Fruit fly (Drosophila melanogaster) whole organism, embryonic: ENCODE results near the gene Spx.

Source experiments
- Asciz ChIP-seq: fragments of 200-800 bp; sonication (Bioruptor generic); optimal IDR thresholded peaks from 2 replicates; lab custom pipeline; 2017; ENCODE audit warnings: missing biosample characterization, mild to moderate bottlenecking, missing genetic modification characterization, missing genetic modification reagents
- Atf3 ChIP-seq: fragments of 200-800 bp; sonication (Bioruptor generic); optimal IDR thresholded peaks from 3 replicates; lab custom pipeline; 2016; ENCODE audit warnings: missing biosample characterization, missing genetic modification characterization
- Awh ChIP-seq: fragments of 200-800 bp; sonication (Bioruptor generic); IDR thresholded peaks from 2 replicates; pipeline ENCODE4, ENCODE4 v1.3.6; 2022; ENCODE audit warnings: missing biosample characterization, missing genetic modification characterization
- CG11093 ChIP-seq: fragments of 200-800 bp; sonication (Bioruptor generic); IDR thresholded peaks from 3 replicates; pipeline ENCODE4 v1.3.6; 2022; ENCODE audit warnings: missing biosample characterization, missing genetic modification characterization
- CG11723 ChIP-seq: fragments of 200-800 bp; sonication (Bioruptor generic); optimal IDR thresholded peaks from 2 replicates; lab custom pipeline; 2017; ENCODE audit warnings: missing biosample characterization, mild to moderate bottlenecking, missing genetic modification characterization
- CG12155 ChIP-seq: fragments of 200-800 bp; sonication (Bioruptor generic); optimal IDR thresholded peaks from 3 replicates; lab custom pipeline; 2016; ENCODE audit warnings: missing biosample characterization, missing genetic modification characterization
- CG12391 ChIP-seq: fragments of 200-800 bp; sonication (Bioruptor generic); optimal IDR thresholded peaks from 3 replicates; lab custom pipeline; 2018; ENCODE audit warnings: missing biosample characterization, mild to moderate bottlenecking, missing genetic modification characterization, moderate library complexity
- CG13287 ChIP-seq: fragments of 200-800 bp; sonication (Bioruptor generic); IDR thresholded peaks from 2 replicates; pipeline ENCODE4 v1.3.6; 2022; ENCODE audit warnings: missing biosample characterization, missing genetic modification characterization; ENCODE audit not compliant: partially characterized antibody
- CG2712 ChIP-seq: fragments of 200-800 bp; optimal IDR thresholded peaks from 3 replicates; lab custom pipeline; 2019; ENCODE audit warnings: missing biosample characterization, mild to moderate bottlenecking, missing genetic modification characterization, moderate library complexity
- CG30020 ChIP-seq: fragments of 200-800 bp; optimal IDR thresholded peaks from 2 replicates; lab custom pipeline; 2019; ENCODE audit warnings: missing biosample characterization, mild to moderate bottlenecking, missing genetic modification characterization, moderate library complexity
- CG3065 ChIP-seq: fragments of 200-800 bp; sonication (Bioruptor generic); optimal IDR thresholded peaks from 2 replicates; lab custom pipeline; 2016; ENCODE audit warnings: missing biosample characterization, missing genetic modification characterization
- CG31441 ChIP-seq: fragments of 200-800 bp; sonication (Bioruptor generic); IDR thresholded peaks from 2 replicates; pipeline ENCODE4 v1.3.6; 2022; ENCODE audit warnings: missing biosample characterization, missing genetic modification characterization
- CG3163 ChIP-seq: fragments of 200-800 bp; sonication (Bioruptor generic); optimal IDR thresholded peaks from 3 replicates; lab custom pipeline; 2016; ENCODE audit warnings: missing biosample characterization, missing genetic modification characterization
- CG32532 ChIP-seq: fragments of 200-800 bp; sonication (Bioruptor generic); IDR thresholded peaks from 2 replicates; pipeline ENCODE4 v1.3.6; 2022; ENCODE audit warnings: missing biosample characterization, missing genetic modification characterization
- CG5953 ChIP-seq: fragments of 200-800 bp; sonication (Bioruptor generic); IDR thresholded peaks from 2 replicates; pipeline ENCODE4 v1.3.6; 2022; ENCODE audit warnings: missing biosample characterization, missing genetic modification characterization
- CG6254 ChIP-seq: fragments of 200-800 bp; sonication (Bioruptor generic); optimal IDR thresholded peaks from 3 replicates; lab custom pipeline; 2017; ENCODE audit warnings: mild to moderate bottlenecking, missing biosample characterization, missing genetic modification reagents, missing genetic modification characterization
- CG6272 ChIP-seq: fragments of 200-800 bp; sonication (Bioruptor generic); IDR thresholded peaks from 2 replicates; pipeline ENCODE4 v1.3.6; 2022; ENCODE audit warnings: missing biosample characterization, missing genetic modification characterization
- CG6683 ChIP-seq: fragments of 200-800 bp; sonication (Bioruptor generic); optimal IDR thresholded peaks from 2 replicates; lab custom pipeline; 2017; ENCODE audit warnings: missing biosample characterization, mild to moderate bottlenecking, missing genetic modification characterization, missing genetic modification reagents
- CG6689 ChIP-seq: fragments of 200-800 bp; sonication (Bioruptor generic); IDR thresholded peaks from 2 replicates; pipeline ENCODE4 v1.3.6; 2022; ENCODE audit warnings: missing biosample characterization, missing genetic modification characterization
- CG7271 ChIP-seq: fragments of 200-800 bp; sonication (Bioruptor generic); optimal IDR thresholded peaks from 2 replicates; lab custom pipeline; 2018; ENCODE audit warnings: missing biosample characterization, mild to moderate bottlenecking, missing genetic modification characterization, moderate library complexity
- CG7963 ChIP-seq: fragments of 200-800 bp; sonication (Bioruptor generic); IDR thresholded peaks from 3 replicates; pipeline ENCODE4 v1.3.6; 2022; ENCODE audit warnings: missing biosample characterization, missing genetic modification characterization; ENCODE audit not compliant: partially characterized antibody
- Dek ChIP-seq: fragments of 200-800 bp; sonication (Bioruptor generic); optimal IDR thresholded peaks from 3 replicates; lab custom pipeline; 2019; ENCODE audit warnings: missing biosample characterization, mild to moderate bottlenecking, missing genetic modification characterization, moderate library complexity
- Dfd ChIP-seq, 2 experiments: fragments of >200 bp; optimal IDR thresholded peaks; 2 replicates each; lab custom pipeline; 2017; ENCODE audit warnings: missing biosample characterization in 2 of 2, missing genetic modification characterization in 2 of 2
- Dp ChIP-seq: fragments of 200-800 bp; sonication (Bioruptor generic); optimal IDR thresholded peaks from 2 replicates; lab custom pipeline; 2018; ENCODE audit warnings: missing biosample characterization, mild to moderate bottlenecking, missing genetic modification characterization, moderate library complexity
- E2f2 ChIP-seq: fragments of 200-800 bp; sonication (Bioruptor generic); IDR thresholded peaks from 2 replicates; pipeline ENCODE4 v1.3.6; 2022; ENCODE audit warnings: missing biosample characterization, missing genetic modification characterization
- HLH54F ChIP-seq: fragments of 200-800 bp; sonication (Bioruptor generic); optimal IDR thresholded peaks from 3 replicates; lab custom pipeline; 2016; ENCODE audit warnings: missing biosample characterization, missing genetic modification characterization
- HmgD ChIP-seq: fragments of 200-800 bp; sonication (Bioruptor generic); optimal IDR thresholded peaks from 3 replicates; lab custom pipeline; 2016; ENCODE audit warnings: missing biosample characterization, missing genetic modification characterization
- Kr ChIP-seq: fragments of 200-800 bp; sonication (Bioruptor generic); optimal IDR thresholded peaks from 2 replicates; lab custom pipeline; 2017; ENCODE audit warnings: missing biosample characterization, mild to moderate bottlenecking, missing genetic modification characterization
- Mes4 ChIP-seq: fragments of 200-800 bp; sonication (Bioruptor generic); optimal IDR thresholded peaks from 2 replicates; lab custom pipeline; 2016; ENCODE audit warnings: missing biosample characterization, missing genetic modification characterization
- NFAT ChIP-seq: fragments of 200-800 bp; sonication (Bioruptor generic); IDR thresholded peaks from 2 replicates; pipeline ENCODE4 v1.3.6; 2022; ENCODE audit warnings: missing biosample characterization, missing genetic modification characterization
- Taf1 ChIP-seq: fragments of 200-800 bp; sonication (Bioruptor generic); IDR thresholded peaks from 2 replicates; pipeline ENCODE4 v1.3.6; 2022; ENCODE audit warnings: missing biosample characterization, missing genetic modification characterization
- ab ChIP-seq: fragments of 200-800 bp; sonication (Bioruptor generic); optimal IDR thresholded peaks from 2 replicates; lab custom pipeline; 2016; ENCODE audit warnings: missing biosample characterization, missing genetic modification characterization
- cad ChIP-seq: fragments of >200 bp; optimal IDR thresholded peaks from 2 replicates; lab custom pipeline; 2017; ENCODE audit warnings: missing biosample characterization, missing genetic modification characterization
- dan ChIP-seq: fragments of 200-800 bp; sonication (Bioruptor generic); IDR thresholded peaks from 2 replicates; pipeline ENCODE4 v1.3.6; 2022; ENCODE audit warnings: missing biosample characterization, missing genetic modification characterization
- dimm ChIP-seq: fragments of 200-800 bp; sonication (Bioruptor generic); IDR thresholded peaks from 2 replicates; pipeline ENCODE4 v1.3.6; 2022; ENCODE audit warnings: missing biosample characterization, missing genetic modification characterization
- en ChIP-seq: fragments of 200-800 bp; sonication (Bioruptor generic); optimal IDR thresholded peaks from 2 replicates; lab custom pipeline; 2016; ENCODE audit warnings: missing biosample characterization, missing genetic modification characterization
- fu2 ChIP-seq: fragments of 200-800 bp; sonication (Bioruptor generic); optimal IDR thresholded peaks from 2 replicates; lab custom pipeline; 2016; ENCODE audit warnings: missing biosample characterization, missing genetic modification characterization
- grn ChIP-seq: fragments of 200-800 bp; sonication (Bioruptor generic); optimal IDR thresholded peaks from 3 replicates; lab custom pipeline; 2017; ENCODE audit warnings: missing biosample characterization, missing genetic modification characterization
- gsb-n ChIP-seq: fragments of 200-800 bp; sonication (Bioruptor generic); optimal IDR thresholded peaks from 3 replicates; lab custom pipeline; 2018; ENCODE audit warnings: missing biosample characterization, mild to moderate bottlenecking, missing genetic modification characterization
- lmd ChIP-seq: fragments of 200-800 bp; sonication (Bioruptor generic); IDR thresholded peaks from 2 replicates; pipeline ENCODE4 v1.3.6; 2022; ENCODE audit warnings: missing biosample characterization, missing genetic modification characterization
- maf-S ChIP-seq: fragments of 200-800 bp; sonication (Bioruptor generic); optimal IDR thresholded peaks from 2 replicates; lab custom pipeline; 2016; ENCODE audit warnings: missing biosample characterization, missing genetic modification characterization
- nmo ChIP-seq: fragments of 200-800 bp; sonication (Bioruptor generic); optimal IDR thresholded peaks from 2 replicates; lab custom pipeline; 2018; ENCODE audit warnings: missing biosample characterization, mild to moderate bottlenecking, missing genetic modification characterization, moderate library complexity
- pb ChIP-seq: fragments of 200-800 bp; sonication (Bioruptor generic); optimal IDR thresholded peaks from 3 replicates; lab custom pipeline; 2016; ENCODE audit warnings: missing biosample characterization, missing genetic modification characterization
- phol ChIP-seq: fragments of 200-800 bp; sonication (Bioruptor generic); optimal IDR thresholded peaks from 3 replicates; lab custom pipeline; 2018; ENCODE audit warnings: missing biosample characterization, mild to moderate bottlenecking, missing genetic modification characterization, moderate library complexity
- prd ChIP-seq, 3 experiments: fragments of >200 bp in 2 of 3; fragments of 200-800 bp in 1 of 3; sonication (Bioruptor generic) in 1 of 3; optimal IDR thresholded peaks in 2 of 3; IDR thresholded peaks in 1 of 3; 2 replicates in 2 of 3; 3 replicates in 1 of 3; pipeline versions ENCODE4 v1.3.6 to Lab custom; 2017 to 2022; ENCODE audit warnings: missing biosample characterization in 1 of 3, missing genetic modification characterization in 1 of 3
- pros ChIP-seq: fragments of 200-800 bp; sonication (Bioruptor generic); optimal IDR thresholded peaks from 3 replicates; lab custom pipeline; 2019; ENCODE audit warnings: missing biosample characterization, mild to moderate bottlenecking, missing genetic modification characterization, moderate library complexity
- tap ChIP-seq: fragments of 200-800 bp; optimal IDR thresholded peaks from 3 replicates; lab custom pipeline; 2019; ENCODE audit warnings: missing biosample characterization, mild to moderate bottlenecking, missing genetic modification characterization, moderate library complexity
- tna ChIP-seq: fragments of 200-800 bp; sonication (Bioruptor generic); IDR thresholded peaks from 2 replicates; pipeline ENCODE4 v1.3.6; 2022; ENCODE audit warnings: missing biosample characterization, missing genetic modification characterization; ENCODE audit not compliant: partially characterized antibody
- ttk ChIP-seq: fragments of 200-800 bp; sonication (Bioruptor generic); IDR thresholded peaks from 2 replicates; pipeline ENCODE4 v2.1.2; 2022; ENCODE audit warnings: missing biosample characterization, missing genetic modification characterization
- unc-4 ChIP-seq: fragments of 200-800 bp; sonication (Bioruptor generic); IDR thresholded peaks from 2 replicates; pipeline ENCODE4 v1.3.6; 2022; ENCODE audit warnings: missing biosample characterization, missing genetic modification characterization; ENCODE audit not compliant: partially characterized antibody
- vnd ChIP-seq: fragments of 200-800 bp; sonication (Bioruptor generic); IDR thresholded peaks from 3 replicates; pipeline ENCODE4 v1.3.6; 2022; ENCODE audit warnings: missing biosample characterization, missing genetic modification characterization; ENCODE audit not compliant: partially characterized antibody
- vvl ChIP-seq: fragments of 200-800 bp; sonication (Bioruptor generic); IDR thresholded peaks from 2 replicates; pipeline ENCODE4 v1.3.6; 2022; ENCODE audit warnings: missing biosample characterization, missing genetic modification characterization

The Spx gene

DNA sequence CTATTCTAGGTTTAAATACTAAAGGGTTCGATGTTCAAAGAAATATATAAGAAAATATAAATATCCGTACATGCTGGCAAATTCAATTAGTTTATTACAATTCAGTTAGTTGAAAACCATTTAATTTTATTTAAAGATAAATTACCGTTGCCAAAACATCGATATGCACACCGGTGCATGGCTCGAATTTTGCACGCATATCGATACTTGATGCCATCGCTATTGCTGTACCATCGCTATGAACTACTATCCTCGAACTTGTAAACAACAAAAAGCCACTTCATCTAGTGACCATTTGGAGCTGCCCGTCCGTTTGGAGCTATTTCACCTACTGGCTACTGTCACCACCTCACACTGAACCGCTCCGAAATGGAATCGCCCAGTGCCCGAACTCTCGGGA lies 5.3 kb downstream of the Spx start, which contains the start of gene Josd (continued):
- TF ChIP-seq lmd (GFP tag; lab: Robert Waterston, UW): no peak
- TF ChIP-seq tna: peak; percentile 54
- TF ChIP-seq pb (GFP tag; lab: Kevin White, UChicago): no peak
- TF ChIP-seq CG5953: no peak
- TF ChIP-seq CG6683: no peak
- TF ChIP-seq CG6254 (GFP tag; lab: Kevin White, UChicago): no peak
- no peak for TF ChIP-seq CG32532 (GFP tag; lab: Robert Waterston, UW)
- TF ChIP-seq CG11093 (GFP tag; lab: Robert Waterston, UW): no peak
- peak; percentile 67 for TF ChIP-seq vnd (GFP tag; lab: Robert Waterston, UW)
- TF ChIP-seq Dek (tag; lab: Kevin White, UChicago): no peak
- TF ChIP-seq CG3065 (GFP tag; lab: Kevin White, UChicago): no peak
- no peak for TF ChIP-seq Atf3 (GFP tag; lab: Kevin White, UChicago)
- TF ChIP-seq CG6272 (GFP tag; lab: Robert Waterston, UW): no peak
- no peak for TF ChIP-seq pros (GFP tag; lab: Kevin White, UChicago)
- no peak for TF ChIP-seq gsb-n (tag; lab: Kevin White, UChicago)
- TF ChIP-seq E2f2 (GFP tag; lab: Robert Waterston, UW): no peak
- no peak for TF ChIP-seq Awh (GFP tag; lab: Robert Waterston, UW)
- TF ChIP-seq Kr (GFP tag; lab: Kevin White, UChicago): no peak
- TF ChIP-seq phol (tag; lab: Kevin White, UChicago): no peak
- TF ChIP-seq CG11723: no peak
- TF ChIP-seq Asciz (GFP tag; lab: Kevin White, UChicago): no peak
- TF ChIP-seq CG7963 (GFP tag; lab: Robert Waterston, UW): peak; percentile 70; the same call in 2 of the 3 replicates
- no peak for TF ChIP-seq CG7271
- TF ChIP-seq HLH54F: no peak
- TF ChIP-seq nmo (GFP tag; lab: Kevin White, UChicago): peak; percentile 18
- no peak for TF ChIP-seq CG31441 (GFP tag; lab: Robert Waterston, UW)
- TF ChIP-seq ttk (GFP tag; lab: Robert Waterston, UW): no peak
- no peak for TF ChIP-seq CG12155 (GFP tag; lab: Kevin White, UChicago)
- no peak for TF ChIP-seq CG3163 (GFP tag; lab: Kevin White, UChicago)
- no peak for TF ChIP-seq Dfd (GFP tag; optimal IDR thresholded peaks at IDR 0.05; lab: Kevin White, UChicago)
- no peak for TF ChIP-seq dimm (GFP tag; lab: Robert Waterston, UW)
- TF ChIP-seq ab (GFP tag; lab: Kevin White, UChicago): no peak
- peak; percentile 84 for TF ChIP-seq unc-4 (GFP tag; lab: Robert Waterston, UW)
- peak; percentile 87 for TF ChIP-seq CG13287
- 0 out of 2 replicates have a peak, but pooled peaks have one; percentile 8 for TF ChIP-seq vvl (GFP tag; lab: Robert Waterston, UW)
- no peak for TF ChIP-seq CG6689 (GFP tag; lab: Robert Waterston, UW)
- TF ChIP-seq prd (optimal IDR thresholded peaks at IDR 0.05; lab: Kevin White, UChicago): no peak
- TF ChIP-seq prd (GFP tag; IDR thresholded peaks at IDR 0.05; lab: Robert Waterston, UW): no peak
- TF ChIP-seq tap (tag; lab: Kevin White, UChicago): no peak
- no peak for TF ChIP-seq NFAT (GFP tag; lab: Robert Waterston, UW)
- TF ChIP-seq Mes4 (GFP tag; lab: Kevin White, UChicago): no peak
- no peak for TF ChIP-seq HmgD
- no peak for TF ChIP-seq Taf1 (GFP tag; lab: Robert Waterston, UW)
- peak; percentile 7 for TF ChIP-seq CG30020
- TF ChIP-seq CG2712 (tag; lab: Kevin White, UChicago): peak; percentile 2
- TF ChIP-seq dan (GFP tag; lab: Robert Waterston, UW): no peak
- no peak for TF ChIP-seq cad (GFP tag; lab: Kevin White, UChicago)
- TF ChIP-seq en (GFP tag; lab: Kevin White, UChicago): no peak
- peak; percentile 15 for TF ChIP-seq Dp (GFP tag; lab: Kevin White, UChicago)
- peak; percentile 23 for TF ChIP-seq CG12391 (tag; lab: Kevin White, UChicago)
- TF ChIP-seq maf-S (GFP tag; lab: Kevin White, UChicago): no peak
- TF ChIP-seq grn (GFP tag; lab: Kevin White, UChicago): no peak
- TF ChIP-seq fu2 (GFP tag; lab: Kevin White, UChicago): no peak
